Fruit fly (Drosophila melanogaster) whole organism, prepupa: ENCODE data around the gene CG7091.

ENCODE experiments used
- Blimp-1 ChIP-seq: fragments of 200-800 bp; sonication (Bioruptor generic); optimal IDR thresholded peaks from 3 replicates; lab custom pipeline; 2017; ENCODE audit warnings: missing biosample characterization, missing genetic modification characterization, mild to moderate bottlenecking, moderate library complexity, missing genetic modification reagents
- CG10631 ChIP-seq: fragments of 200-800 bp; sonication (Bioruptor generic); optimal IDR thresholded peaks from 2 replicates; lab custom pipeline; 2016; ENCODE audit warnings: missing biosample characterization, missing genetic modification characterization
- CG11762 ChIP-seq: fragments of 200-800 bp; sonication (Bioruptor generic); optimal IDR thresholded peaks from 3 replicates; lab custom pipeline; 2016; ENCODE audit warnings: missing biosample characterization, missing genetic modification characterization; ENCODE audit not compliant: insufficient read depth
- CG16779 ChIP-seq: fragments of 200-800 bp; sonication (Bioruptor generic); optimal IDR thresholded peaks from 3 replicates; lab custom pipeline; 2017; ENCODE audit warnings: missing biosample characterization, mild to moderate bottlenecking, missing genetic modification characterization
- CG32006 ChIP-seq: fragments of 200-800 bp; sonication (Bioruptor generic); optimal IDR thresholded peaks from 3 replicates; lab custom pipeline; 2017; ENCODE audit warnings: missing biosample characterization, mild to moderate bottlenecking, missing genetic modification characterization
- CG34406 ChIP-seq: fragments of 200-800 bp; sonication (Bioruptor generic); optimal IDR thresholded peaks from 3 replicates; lab custom pipeline; 2016; ENCODE audit warnings: missing biosample characterization, missing genetic modification characterization
- CG3919 ChIP-seq: fragments of 200-800 bp; sonication (Bioruptor generic); optimal IDR thresholded peaks from 3 replicates; lab custom pipeline; 2016; ENCODE audit warnings: missing biosample characterization, missing genetic modification characterization
- CG6163 ChIP-seq: fragments of 200-800 bp; sonication (Bioruptor generic); IDR thresholded peaks from 3 replicates; pipeline ENCODE4 v1.3.6; 2022; ENCODE audit warnings: missing biosample characterization, missing genetic modification characterization
- CG6276 ChIP-seq: fragments of 200-800 bp; sonication (Bioruptor generic); optimal IDR thresholded peaks from 2 replicates; lab custom pipeline; 2017; ENCODE audit warnings: missing biosample characterization, mild to moderate bottlenecking, missing genetic modification characterization
- CG6792 ChIP-seq: fragments of 200-800 bp; sonication (Bioruptor generic); optimal IDR thresholded peaks from 3 replicates; lab custom pipeline; 2016; ENCODE audit warnings: missing biosample characterization, missing genetic modification characterization
- CG6854 ChIP-seq: fragments of 200-800 bp; sonication (Bioruptor generic); optimal IDR thresholded peaks from 2 replicates; lab custom pipeline; 2017; ENCODE audit warnings: missing biosample characterization, mild to moderate bottlenecking, missing genetic modification characterization
- CG7368 ChIP-seq: fragments of 200-800 bp; sonication (Bioruptor generic); optimal IDR thresholded peaks from 3 replicates; lab custom pipeline; 2016; ENCODE audit warnings: missing biosample characterization, missing genetic modification characterization
- CG8319 ChIP-seq: fragments of 200-800 bp; sonication (Bioruptor generic); optimal IDR thresholded peaks from 3 replicates; lab custom pipeline; 2016; ENCODE audit warnings: missing biosample characterization, missing genetic modification characterization
- CG8632 ChIP-seq: fragments of 200-800 bp; sonication (Bioruptor generic); optimal IDR thresholded peaks from 3 replicates; lab custom pipeline; 2016; ENCODE audit warnings: missing biosample characterization, missing genetic modification characterization
- Eip78C ChIP-seq: fragments of 200-800 bp; sonication (Bioruptor generic); peaks from one replicate; lab custom pipeline; 2016; ENCODE audit warnings: missing biosample characterization, missing genetic modification characterization
- Eip93F ChIP-seq: fragments of 200-800 bp; sonication (Bioruptor generic); optimal IDR thresholded peaks from 2 replicates; lab custom pipeline; 2016; ENCODE audit warnings: missing biosample characterization, mild to moderate bottlenecking, missing genetic modification characterization
- Ets96B ChIP-seq: fragments of 200-800 bp; optimal IDR thresholded peaks from 2 replicates; lab custom pipeline; 2019; ENCODE audit warnings: missing biosample characterization, mild to moderate bottlenecking, missing genetic modification characterization, moderate library complexity
- Gug ChIP-seq: fragments of 200-800 bp; sonication (Bioruptor generic); IDR thresholded peaks from 2 replicates; pipeline ENCODE4 v1.3.6; 2022; ENCODE audit warnings: missing biosample characterization, missing genetic modification characterization
- Hr4 ChIP-seq: fragments of 200-800 bp; sonication (Bioruptor generic); optimal IDR thresholded peaks from 3 replicates; lab custom pipeline; 2016; ENCODE audit warnings: missing biosample characterization, missing genetic modification characterization
- Lpt ChIP-seq: fragments of 200-800 bp; sonication (Bioruptor generic); optimal IDR thresholded peaks from 3 replicates; lab custom pipeline; 2016; ENCODE audit warnings: missing biosample characterization, missing genetic modification characterization
- Met ChIP-seq: fragments of 200-800 bp; sonication (Bioruptor generic); optimal IDR thresholded peaks from 3 replicates; lab custom pipeline; 2016; ENCODE audit warnings: missing biosample characterization, missing genetic modification characterization
- OdsH ChIP-seq: fragments of 200-800 bp; sonication (Bioruptor generic); optimal IDR thresholded peaks from 3 replicates; lab custom pipeline; 2016; ENCODE audit warnings: missing biosample characterization, missing genetic modification characterization
- Sox102F ChIP-seq: fragments of 200-800 bp; sonication (Bioruptor generic); optimal IDR thresholded peaks from 2 replicates; lab custom pipeline; 2016; ENCODE audit warnings: missing biosample characterization, mild to moderate bottlenecking, missing genetic modification characterization
- Sox14 ChIP-seq: fragments of 200-800 bp; sonication (Bioruptor generic); optimal IDR thresholded peaks from 3 replicates; lab custom pipeline; 2016; ENCODE audit warnings: missing biosample characterization, missing genetic modification characterization
- achi ChIP-seq: fragments of 200-800 bp; sonication (Bioruptor generic); optimal IDR thresholded peaks from 3 replicates; lab custom pipeline; 2016; ENCODE audit warnings: missing biosample characterization, missing genetic modification characterization
- acj6 ChIP-seq: fragments of 200-800 bp; sonication (Bioruptor generic); optimal IDR thresholded peaks from 3 replicates; lab custom pipeline; 2016; ENCODE audit warnings: missing biosample characterization, missing genetic modification characterization
- cyc ChIP-seq: fragments of 200-800 bp; sonication (Bioruptor generic); optimal IDR thresholded peaks from 3 replicates; lab custom pipeline; 2016; ENCODE audit warnings: missing biosample characterization, missing genetic modification characterization
- dsx ChIP-seq: fragments of 200-800 bp; optimal IDR thresholded peaks from 3 replicates; lab custom pipeline; 2019; ENCODE audit warnings: missing biosample characterization, mild to moderate bottlenecking, missing genetic modification characterization, moderate library complexity; ENCODE audit not compliant: poor library complexity, severe bottlenecking
- eg ChIP-seq: fragments of 200-800 bp; sonication (Bioruptor generic); IDR thresholded peaks from 3 replicates; pipeline ENCODE4 v1.3.6; 2022; ENCODE audit warnings: missing biosample characterization, missing genetic modification characterization
- fd59A ChIP-seq: fragments of 200-800 bp; sonication (Bioruptor generic); optimal IDR thresholded peaks from 2 replicates; lab custom pipeline; 2017; ENCODE audit warnings: missing biosample characterization, mild to moderate bottlenecking, missing genetic modification characterization, missing genetic modification reagents
- fd85E ChIP-seq: fragments of 200-800 bp; sonication (Bioruptor generic); optimal IDR thresholded peaks from 3 replicates; lab custom pipeline; 2016; ENCODE audit warnings: missing biosample characterization, missing genetic modification characterization
- fkh ChIP-seq: fragments of 200-800 bp; sonication (Bioruptor generic); optimal IDR thresholded peaks from 3 replicates; lab custom pipeline; 2017; ENCODE audit warnings: missing biosample characterization, mild to moderate bottlenecking, missing genetic modification characterization, moderate library complexity
- lz ChIP-seq: fragments of 200-800 bp; sonication (Bioruptor generic); optimal IDR thresholded peaks from 3 replicates; lab custom pipeline; 2016; ENCODE audit warnings: missing biosample characterization, missing genetic modification characterization
- salr ChIP-seq, 2 experiments: fragments of 200-800 bp; sonication (Bioruptor generic); optimal IDR thresholded peaks; 3 replicates each; lab custom pipeline; 2016 to 2018; ENCODE audit warnings: missing biosample characterization in 2 of 2, missing genetic modification characterization in 2 of 2, mild to moderate bottlenecking in 1 of 2
- svp ChIP-seq: fragments of 200-800 bp; sonication (Bioruptor generic); peaks from one replicate; lab custom pipeline; 2016; ENCODE audit warnings: missing biosample characterization, missing genetic modification characterization
- topi ChIP-seq: fragments of 200-800 bp; sonication (Bioruptor generic); optimal IDR thresholded peaks from 3 replicates; lab custom pipeline; 2016; ENCODE audit warnings: missing biosample characterization, missing genetic modification characterization
- vri ChIP-seq: fragments of 200-800 bp; sonication (Bioruptor generic); optimal IDR thresholded peaks from 3 replicates; lab custom pipeline; 2016; ENCODE audit warnings: missing biosample characterization, mild to moderate bottlenecking, missing genetic modification characterization

CG7091 gene

DNA sequence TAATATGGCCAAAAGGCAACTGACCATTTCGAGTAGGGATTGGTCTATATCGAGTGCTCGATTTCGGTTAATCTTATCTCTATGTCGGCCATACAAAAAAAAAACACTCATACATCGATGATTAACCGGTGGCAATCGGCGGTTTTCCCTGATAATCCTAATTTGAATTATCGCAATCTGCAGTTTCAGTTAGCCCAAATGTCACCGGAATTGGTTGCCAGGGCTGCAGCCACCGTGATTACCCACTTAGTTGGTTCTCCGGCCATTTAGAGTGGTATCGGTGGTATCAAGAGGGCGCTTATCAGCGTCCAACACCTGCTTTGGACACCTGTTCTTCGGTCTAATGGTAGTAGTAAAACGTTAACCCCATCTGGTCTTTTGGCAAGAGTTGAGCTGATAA lies 5.7 kb upstream of the CG7091 start:
- TF ChIP-seq vri (GFP tag; lab: Kevin White, UChicago) (peak; percentile 34), cyc (GFP tag; lab: Kevin White, UChicago) (no peak)

DNA sequence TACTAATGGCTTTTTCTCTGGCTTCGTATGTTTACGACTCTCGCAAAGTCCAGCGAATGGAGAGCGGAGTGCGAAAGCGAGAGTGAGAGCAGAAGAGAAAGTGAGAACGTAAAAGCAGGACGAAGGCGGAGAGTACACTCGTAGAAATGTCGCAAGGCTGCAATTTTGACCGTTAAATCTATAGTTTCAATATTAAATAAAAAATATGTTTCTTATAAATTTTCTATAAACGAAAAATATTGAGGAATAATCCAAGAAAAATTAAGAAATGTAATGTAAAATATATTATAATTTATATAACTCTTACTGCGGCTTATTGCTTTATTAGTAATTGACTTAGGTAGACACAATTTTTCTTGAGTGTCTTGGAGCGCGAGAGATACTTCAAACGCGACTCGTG lies 3.4 kb upstream of the CG7091 start:
- TF ChIP-seq OdsH (GFP tag; lab: Kevin White, UChicago) (peak; percentile 46), CG8632 (GFP tag; lab: Kevin White, UChicago) (peak; percentile 30), svp (GFP tag; lab: Kevin White, UChicago) (peak; percentile 64), Eip78C (peak; percentile 68), Lpt (GFP tag; lab: Kevin White, UChicago) (no peak), CG11762 (GFP tag; lab: Kevin White, UChicago) (no peak), cyc (GFP tag; lab: Kevin White, UChicago) (no peak), CG6276 (no peak), achi (GFP tag; lab: Kevin White, UChicago) (peak; percentile 35), Blimp-1 (GFP tag; lab: Kevin White, UChicago) (peak; percentile 89), CG6163 (GFP tag; lab: Robert Waterston, UW) (no peak; the same call in 2 of the 3 replicates), topi (GFP tag; lab: Kevin White, UChicago) (peak; percentile 42), Met (peak; percentile 19), CG8319 (GFP tag; lab: Kevin White, UChicago) (no peak), Eip93F (GFP tag; lab: Kevin White, UChicago) (no peak), Gug (GFP tag; lab: Robert Waterston, UW) (no peak), CG6792 (GFP tag; lab: Kevin White, UChicago) (peak; percentile 50), lz (peak; percentile 9), CG3919 (GFP tag; lab: Kevin White, UChicago) (peak; percentile 55), CG32006 (GFP tag; lab: Kevin White, UChicago) (peak; percentile 46), eg (GFP tag; lab: Robert Waterston, UW) (0 out of 3 replicates have a peak, but pooled peaks have one; percentile 23), CG34406 (peak; percentile 10), CG16779 (no peak), fd85E (GFP tag; lab: Kevin White, UChicago) (no peak), acj6 (GFP tag; lab: Kevin White, UChicago) (peak; percentile 24), vri (GFP tag; lab: Kevin White, UChicago) (no peak), CG10631 (GFP tag; lab: Kevin White, UChicago) (peak; percentile 53), salr (GFP tag; optimal IDR thresholded peaks at IDR 0.05; lab: Kevin White, UChicago) (peak in 1 of 2 experiments; percentile 30), CG6854 (GFP tag; lab: Kevin White, UChicago) (no peak), CG7368 (GFP tag; lab: Kevin White, UChicago) (peak; percentile 17), Sox102F (GFP tag; lab: Kevin White, UChicago) (peak; percentile 12), Ets96B (tag; lab: Kevin White, UChicago) (no peak)

DNA sequence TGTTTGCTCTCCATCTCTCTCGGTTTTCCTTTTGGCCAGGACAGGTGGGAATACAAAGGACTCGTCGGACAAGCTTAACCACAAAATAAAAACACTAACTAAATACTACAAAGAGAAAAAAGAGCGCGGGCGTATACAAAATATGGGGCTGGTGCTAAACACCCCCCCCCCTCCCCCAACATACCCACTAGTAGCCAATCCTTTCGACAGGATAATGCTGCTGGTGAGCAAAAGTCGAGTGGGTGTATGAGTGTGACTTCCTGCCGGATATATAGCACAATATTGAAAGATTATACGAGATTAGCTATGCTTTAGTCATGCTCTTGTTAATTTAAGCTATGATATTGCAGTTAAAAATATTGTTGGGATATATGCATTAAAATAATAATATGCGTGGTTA lies 2.6 kb upstream of the CG7091 start:
- no peak for TF ChIP-seq fkh
- TF ChIP-seq Ets96B (tag; lab: Kevin White, UChicago): no peak
- no peak for TF ChIP-seq cyc (GFP tag; lab: Kevin White, UChicago)
- no peak for TF ChIP-seq lz
- no peak for TF ChIP-seq Gug (GFP tag; lab: Robert Waterston, UW)
- no peak for TF ChIP-seq dsx
- no peak for TF ChIP-seq Hr4 (GFP tag; lab: Kevin White, UChicago)
- TF ChIP-seq CG11762 (GFP tag; lab: Kevin White, UChicago): no peak
- no peak for TF ChIP-seq OdsH (GFP tag; lab: Kevin White, UChicago)
- TF ChIP-seq CG34406: no peak

- TF ChIP-seq salr (GFP tag; optimal IDR thresholded peaks at IDR 0.05; lab: Kevin White, UChicago): no peak
- TF ChIP-seq svp (GFP tag; lab: Kevin White, UChicago): peak; percentile 49
- TF ChIP-seq dsx: peak; percentile 19
- TF ChIP-seq fd59A (GFP tag; lab: Kevin White, UChicago): no peak
- TF ChIP-seq topi (GFP tag; lab: Kevin White, UChicago): peak; percentile 28
- TF ChIP-seq Sox14: peak; percentile 43
- no peak for TF ChIP-seq CG3919 (GFP tag; lab: Kevin White, UChicago)
- TF ChIP-seq achi (GFP tag; lab: Kevin White, UChicago): peak; percentile 2
- TF ChIP-seq OdsH (GFP tag; lab: Kevin White, UChicago): no peak
Observed at dm6 chr3R:12980628-12981219, 2.9 kb downstream of the CG7091 start, which contains the start of gene Paip2. TSS of gene Paip2 (plus strand) at chr3R:12980792.
